Fruit fly (Drosophila melanogaster) whole organism, adult: Measurements from ENCODE around the gene CG16710.

Source experiments
- CG11617 ChIP-seq: fragments of 200-800 bp; sonication (Bioruptor generic); optimal IDR thresholded peaks from 2 replicates; lab custom pipeline; 2017; ENCODE audit warnings: mild to moderate bottlenecking, missing biosample characterization, missing genetic modification reagents, missing genetic modification characterization
- CG33017 ChIP-seq: fragments of 200-800 bp; sonication (Bioruptor generic); optimal IDR thresholded peaks from 2 replicates; lab custom pipeline; 2018; ENCODE audit warnings: missing biosample characterization, mild to moderate bottlenecking, missing genetic modification characterization, moderate library complexity
- CG5204 ChIP-seq: fragments of 200-800 bp; sonication (Bioruptor generic); optimal IDR thresholded peaks from 2 replicates; lab custom pipeline; 2016; ENCODE audit warnings: missing biosample characterization, missing genetic modification characterization
- CG7045 ChIP-seq: fragments of 200-800 bp; sonication (Bioruptor generic); optimal IDR thresholded peaks from 2 replicates; lab custom pipeline; 2017; ENCODE audit warnings: missing biosample characterization, mild to moderate bottlenecking, missing genetic modification characterization
- Hr96 ChIP-seq: fragments of 200-800 bp; sonication (Bioruptor generic); optimal IDR thresholded peaks from 2 replicates; lab custom pipeline; 2016; ENCODE audit warnings: missing biosample characterization, missing genetic modification characterization
- bab1 ChIP-seq: fragments of 200-800 bp; sonication (Bioruptor generic); optimal IDR thresholded peaks from 3 replicates; lab custom pipeline; 2019; ENCODE audit warnings: missing biosample characterization, mild to moderate bottlenecking, missing genetic modification characterization, moderate library complexity
- cic ChIP-seq: fragments of 200-800 bp; sonication (Bioruptor generic); optimal IDR thresholded peaks from 2 replicates; lab custom pipeline; 2017; ENCODE audit warnings: missing biosample characterization, mild to moderate bottlenecking, missing genetic modification characterization, moderate library complexity
- pad ChIP-seq: fragments of 200-800 bp; sonication (Bioruptor generic); optimal IDR thresholded peaks from 3 replicates; lab custom pipeline; 2017; ENCODE audit warnings: missing biosample characterization, missing genetic modification characterization, mild to moderate bottlenecking, moderate library complexity, missing genetic modification reagents
- toe ChIP-seq: fragments of 200-800 bp; sonication (Bioruptor generic); optimal IDR thresholded peaks from 2 replicates; lab custom pipeline; 2016; ENCODE audit warnings: missing biosample characterization, missing genetic modification characterization

DNA sequence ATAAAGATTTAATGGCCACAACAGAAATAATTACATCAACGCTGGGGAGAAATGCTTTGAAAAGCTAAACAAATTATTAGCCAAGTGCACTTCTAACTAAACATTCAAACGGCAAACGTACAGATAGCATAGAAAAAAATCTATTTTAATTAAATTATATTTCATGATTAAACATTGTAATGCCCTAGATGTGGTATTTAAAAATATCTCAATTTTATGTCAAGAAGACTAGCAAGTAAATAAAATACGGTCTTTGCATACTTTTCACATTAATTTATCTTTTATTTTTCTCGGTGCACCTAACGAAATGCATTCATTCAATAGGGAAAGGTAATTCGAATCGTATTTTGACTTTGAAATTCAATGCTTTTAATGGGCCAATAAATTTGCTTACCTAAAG lies 22.7 kb upstream of the CG16710 start:
- TF ChIP-seq bab1 (GFP tag; lab: Kevin White, UChicago) (no peak), cic (GFP tag; lab: Kevin White, UChicago) (no peak), Hr96 (GFP tag; lab: Kevin White, UChicago) (no peak), pad (GFP tag; lab: Kevin White, UChicago) (no peak), CG5204 (GFP tag; lab: Kevin White, UChicago) (no peak), CG33017 (tag; lab: Kevin White, UChicago) (no peak), CG7045 (GFP tag; lab: Kevin White, UChicago) (no peak), CG11617 (GFP tag; lab: Kevin White, UChicago) (no peak), toe (GFP tag; lab: Kevin White, UChicago) (no peak)
